Fruit fly (Drosophila melanogaster) whole organism, prepupa: Measurements from ENCODE around the gene ssh.

ENCODE experiments used
- CG10631 ChIP-seq: fragments of 200-800 bp; sonication (Bioruptor generic); optimal IDR thresholded peaks from 2 replicates; lab custom pipeline; 2016; ENCODE audit warnings: missing biosample characterization, missing genetic modification characterization
- CG10669 ChIP-seq: fragments of 200-800 bp; sonication (Bioruptor generic); optimal IDR thresholded peaks from 3 replicates; lab custom pipeline; 2018; ENCODE audit warnings: missing biosample characterization, mild to moderate bottlenecking, missing genetic modification characterization, moderate library complexity
- CG11294 ChIP-seq: fragments of 200-800 bp; sonication (Bioruptor generic); IDR thresholded peaks from 2 replicates; pipeline ENCODE4 v1.3.6; 2022; ENCODE audit warnings: missing biosample characterization, missing genetic modification characterization
- CG11762 ChIP-seq: fragments of 200-800 bp; sonication (Bioruptor generic); optimal IDR thresholded peaks from 3 replicates; lab custom pipeline; 2016; ENCODE audit warnings: missing biosample characterization, missing genetic modification characterization; ENCODE audit not compliant: insufficient read depth
- CG11902 ChIP-seq: fragments of 200-800 bp; sonication (Bioruptor generic); optimal IDR thresholded peaks from 3 replicates; lab custom pipeline; 2016; ENCODE audit warnings: missing biosample characterization, missing genetic modification characterization
- CG15336 ChIP-seq: fragments of 200-800 bp; sonication (Bioruptor generic); IDR thresholded peaks from 2 replicates; pipeline ENCODE4 v1.3.6; 2022; ENCODE audit warnings: missing biosample characterization, missing genetic modification characterization
- CG1621 ChIP-seq: fragments of 200-800 bp; sonication (Bioruptor generic); optimal IDR thresholded peaks from 3 replicates; lab custom pipeline; 2018; ENCODE audit warnings: missing biosample characterization, mild to moderate bottlenecking, missing genetic modification characterization
- CG16779 ChIP-seq: fragments of 200-800 bp; sonication (Bioruptor generic); optimal IDR thresholded peaks from 3 replicates; lab custom pipeline; 2017; ENCODE audit warnings: missing biosample characterization, mild to moderate bottlenecking, missing genetic modification characterization
- CG3032 ChIP-seq: fragments of 200-800 bp; optimal IDR thresholded peaks from 2 replicates; lab custom pipeline; 2019; ENCODE audit warnings: missing biosample characterization, mild to moderate bottlenecking, missing genetic modification characterization, moderate library complexity
- CG31627 ChIP-seq: fragments of 200-800 bp; sonication (Bioruptor generic); optimal IDR thresholded peaks from 3 replicates; lab custom pipeline; 2016; ENCODE audit warnings: missing biosample characterization, missing genetic modification characterization
- CG32006 ChIP-seq: fragments of 200-800 bp; sonication (Bioruptor generic); optimal IDR thresholded peaks from 3 replicates; lab custom pipeline; 2017; ENCODE audit warnings: missing biosample characterization, mild to moderate bottlenecking, missing genetic modification characterization
- CG34406 ChIP-seq: fragments of 200-800 bp; sonication (Bioruptor generic); optimal IDR thresholded peaks from 3 replicates; lab custom pipeline; 2016; ENCODE audit warnings: missing biosample characterization, missing genetic modification characterization
- CG3919 ChIP-seq: fragments of 200-800 bp; sonication (Bioruptor generic); optimal IDR thresholded peaks from 3 replicates; lab custom pipeline; 2016; ENCODE audit warnings: missing biosample characterization, missing genetic modification characterization
- CG4318 ChIP-seq: fragments of 200-800 bp; sonication (Bioruptor generic); optimal IDR thresholded peaks from 3 replicates; lab custom pipeline; 2017; ENCODE audit warnings: missing biosample characterization, mild to moderate bottlenecking, missing genetic modification characterization
- CG6163 ChIP-seq: fragments of 200-800 bp; sonication (Bioruptor generic); IDR thresholded peaks from 3 replicates; pipeline ENCODE4 v1.3.6; 2022; ENCODE audit warnings: missing biosample characterization, missing genetic modification characterization
- CG6792 ChIP-seq: fragments of 200-800 bp; sonication (Bioruptor generic); optimal IDR thresholded peaks from 3 replicates; lab custom pipeline; 2016; ENCODE audit warnings: missing biosample characterization, missing genetic modification characterization
- CG6808 ChIP-seq: fragments of 200-800 bp; sonication (Bioruptor generic); optimal IDR thresholded peaks from 3 replicates; lab custom pipeline; 2017; ENCODE audit warnings: missing biosample characterization, missing genetic modification characterization, mild to moderate bottlenecking, moderate library complexity, missing genetic modification reagents
- CG7368 ChIP-seq: fragments of 200-800 bp; sonication (Bioruptor generic); optimal IDR thresholded peaks from 3 replicates; lab custom pipeline; 2016; ENCODE audit warnings: missing biosample characterization, missing genetic modification characterization
- CG8119 ChIP-seq: fragments of 200-800 bp; sonication (Bioruptor generic); IDR thresholded peaks from 3 replicates; pipeline ENCODE4 v1.3.6; 2022; ENCODE audit warnings: missing biosample characterization, missing genetic modification characterization
- CG8319 ChIP-seq: fragments of 200-800 bp; sonication (Bioruptor generic); optimal IDR thresholded peaks from 3 replicates; lab custom pipeline; 2016; ENCODE audit warnings: missing biosample characterization, missing genetic modification characterization
- CG8632 ChIP-seq: fragments of 200-800 bp; sonication (Bioruptor generic); optimal IDR thresholded peaks from 3 replicates; lab custom pipeline; 2016; ENCODE audit warnings: missing biosample characterization, missing genetic modification characterization
- Eip75B ChIP-seq: fragments of 200-800 bp; sonication (Bioruptor generic); optimal IDR thresholded peaks from 3 replicates; lab custom pipeline; 2016; ENCODE audit warnings: missing biosample characterization, missing genetic modification characterization
- Eip93F ChIP-seq: fragments of 200-800 bp; sonication (Bioruptor generic); optimal IDR thresholded peaks from 2 replicates; lab custom pipeline; 2016; ENCODE audit warnings: missing biosample characterization, mild to moderate bottlenecking, missing genetic modification characterization
- Ets96B ChIP-seq: fragments of 200-800 bp; optimal IDR thresholded peaks from 2 replicates; lab custom pipeline; 2019; ENCODE audit warnings: missing biosample characterization, mild to moderate bottlenecking, missing genetic modification characterization, moderate library complexity
- Gug ChIP-seq: fragments of 200-800 bp; sonication (Bioruptor generic); IDR thresholded peaks from 2 replicates; pipeline ENCODE4 v1.3.6; 2022; ENCODE audit warnings: missing biosample characterization, missing genetic modification characterization
- Hr38 ChIP-seq: sonication (Bioruptor generic); optimal IDR thresholded peaks from 2 replicates; lab custom pipeline; 2016; ENCODE audit warnings: missing biosample characterization, missing genetic modification characterization
- Hr39 ChIP-seq: fragments of 200-800 bp; sonication (Bioruptor generic); optimal IDR thresholded peaks from 2 replicates; lab custom pipeline; 2016; ENCODE audit warnings: missing biosample characterization, missing genetic modification characterization
- Hr4 ChIP-seq: fragments of 200-800 bp; sonication (Bioruptor generic); optimal IDR thresholded peaks from 3 replicates; lab custom pipeline; 2016; ENCODE audit warnings: missing biosample characterization, missing genetic modification characterization
- Lpt ChIP-seq: fragments of 200-800 bp; sonication (Bioruptor generic); optimal IDR thresholded peaks from 3 replicates; lab custom pipeline; 2016; ENCODE audit warnings: missing biosample characterization, missing genetic modification characterization
- Met ChIP-seq: fragments of 200-800 bp; sonication (Bioruptor generic); optimal IDR thresholded peaks from 3 replicates; lab custom pipeline; 2016; ENCODE audit warnings: missing biosample characterization, missing genetic modification characterization
- OdsH ChIP-seq: fragments of 200-800 bp; sonication (Bioruptor generic); optimal IDR thresholded peaks from 3 replicates; lab custom pipeline; 2016; ENCODE audit warnings: missing biosample characterization, missing genetic modification characterization
- Smox ChIP-seq: fragments of 200-800 bp; sonication (Bioruptor generic); optimal IDR thresholded peaks from 3 replicates; lab custom pipeline; 2016; ENCODE audit warnings: missing biosample characterization, missing genetic modification characterization
- Sox102F ChIP-seq: fragments of 200-800 bp; sonication (Bioruptor generic); optimal IDR thresholded peaks from 2 replicates; lab custom pipeline; 2016; ENCODE audit warnings: missing biosample characterization, mild to moderate bottlenecking, missing genetic modification characterization
- Sox15 ChIP-seq: fragments of 200-800 bp; sonication (Bioruptor generic); optimal IDR thresholded peaks from 3 replicates; lab custom pipeline; 2016; ENCODE audit warnings: missing biosample characterization, missing genetic modification characterization
- achi ChIP-seq: fragments of 200-800 bp; sonication (Bioruptor generic); optimal IDR thresholded peaks from 3 replicates; lab custom pipeline; 2016; ENCODE audit warnings: missing biosample characterization, missing genetic modification characterization
- acj6 ChIP-seq: fragments of 200-800 bp; sonication (Bioruptor generic); optimal IDR thresholded peaks from 3 replicates; lab custom pipeline; 2016; ENCODE audit warnings: missing biosample characterization, missing genetic modification characterization
- dac ChIP-seq: fragments of 200-800 bp; sonication (Bioruptor generic); optimal IDR thresholded peaks from 2 replicates; lab custom pipeline; 2017; ENCODE audit warnings: missing biosample characterization, mild to moderate bottlenecking, missing genetic modification characterization
- dsx ChIP-seq: fragments of 200-800 bp; optimal IDR thresholded peaks from 3 replicates; lab custom pipeline; 2019; ENCODE audit warnings: missing biosample characterization, mild to moderate bottlenecking, missing genetic modification characterization, moderate library complexity; ENCODE audit not compliant: poor library complexity, severe bottlenecking
- eg ChIP-seq: fragments of 200-800 bp; sonication (Bioruptor generic); IDR thresholded peaks from 3 replicates; pipeline ENCODE4 v1.3.6; 2022; ENCODE audit warnings: missing biosample characterization, missing genetic modification characterization
- esn ChIP-seq: fragments of 200-800 bp; sonication (Bioruptor generic); optimal IDR thresholded peaks from 2 replicates; lab custom pipeline; 2016; ENCODE audit warnings: missing biosample characterization, mild to moderate bottlenecking, missing genetic modification characterization, moderate library complexity
- fd59A ChIP-seq: fragments of 200-800 bp; sonication (Bioruptor generic); optimal IDR thresholded peaks from 2 replicates; lab custom pipeline; 2017; ENCODE audit warnings: missing biosample characterization, mild to moderate bottlenecking, missing genetic modification characterization, missing genetic modification reagents
- fd85E ChIP-seq: fragments of 200-800 bp; sonication (Bioruptor generic); optimal IDR thresholded peaks from 3 replicates; lab custom pipeline; 2016; ENCODE audit warnings: missing biosample characterization, missing genetic modification characterization
- lz ChIP-seq: fragments of 200-800 bp; sonication (Bioruptor generic); optimal IDR thresholded peaks from 3 replicates; lab custom pipeline; 2016; ENCODE audit warnings: missing biosample characterization, missing genetic modification characterization
- net ChIP-seq: fragments of 200-800 bp; sonication (Bioruptor generic); optimal IDR thresholded peaks from 3 replicates; lab custom pipeline; 2016; ENCODE audit warnings: missing biosample characterization, missing genetic modification characterization
- pdm3 ChIP-seq: fragments of 200-800 bp; sonication (Bioruptor generic); optimal IDR thresholded peaks from 3 replicates; lab custom pipeline; 2016; ENCODE audit warnings: missing biosample characterization, missing genetic modification characterization
- salr ChIP-seq, 2 experiments: fragments of 200-800 bp; sonication (Bioruptor generic); optimal IDR thresholded peaks; 3 replicates each; lab custom pipeline; 2016 to 2018; ENCODE audit warnings: missing biosample characterization in 2 of 2, missing genetic modification characterization in 2 of 2, mild to moderate bottlenecking in 1 of 2
- spab ChIP-seq: fragments of 200-800 bp; sonication (Bioruptor generic); optimal IDR thresholded peaks from 2 replicates; lab custom pipeline; 2017; ENCODE audit warnings: missing biosample characterization, mild to moderate bottlenecking, missing genetic modification characterization, missing genetic modification reagents
- svp ChIP-seq: fragments of 200-800 bp; sonication (Bioruptor generic); peaks from one replicate; lab custom pipeline; 2016; ENCODE audit warnings: missing biosample characterization, missing genetic modification characterization
- vri ChIP-seq: fragments of 200-800 bp; sonication (Bioruptor generic); optimal IDR thresholded peaks from 3 replicates; lab custom pipeline; 2016; ENCODE audit warnings: missing biosample characterization, mild to moderate bottlenecking, missing genetic modification characterization

ssh gene

dm6 chr3R:24914864-24915263 lies 29.9 kb downstream of the ssh start:
- TF ChIP-seq CG11294 (no peak), Gug (GFP tag; lab: Robert Waterston, UW) (no peak), Sox102F (no peak), Hr38 (GFP tag; lab: Kevin White, UChicago) (no peak), CG34406 (GFP tag; lab: Kevin White, UChicago) (no peak), spab (GFP tag; lab: Kevin White, UChicago) (no peak), esn (GFP tag; lab: Kevin White, UChicago) (no peak), Hr4 (GFP tag; lab: Kevin White, UChicago) (no peak)
- TF ChIP-seq, all 60 proteins: peak for 0

- TF ChIP-seq acj6 (GFP tag; lab: Kevin White, UChicago), result peak; percentile 39
- peak; percentile 60 for TF ChIP-seq OdsH (GFP tag; lab: Kevin White, UChicago)
- TF ChIP-seq CG15336, result peak; percentile 84
- TF ChIP-seq dsx (GFP tag; lab: Kevin White, UChicago), result no peak
- peak; percentile 12 for TF ChIP-seq CG6792
- TF ChIP-seq Sox15 (GFP tag; lab: Kevin White, UChicago), result no peak
- TF ChIP-seq spab (GFP tag; lab: Kevin White, UChicago), result no peak
- TF ChIP-seq Ets96B (tag; lab: Kevin White, UChicago), result no peak
- peak; percentile 79 for TF ChIP-seq CG32006 (GFP tag; lab: Kevin White, UChicago)
- peak; percentile 28 for TF ChIP-seq CG34406 (GFP tag; lab: Kevin White, UChicago)
- no peak for TF ChIP-seq CG16779 (tag; lab: Kevin White, UChicago)
- TF ChIP-seq Met (GFP tag; lab: Kevin White, UChicago), result no peak
- TF ChIP-seq CG8632 (GFP tag; lab: Kevin White, UChicago), result peak; percentile 2
- TF ChIP-seq Gug (GFP tag; lab: Robert Waterston, UW), result peak; percentile 53; the same call in 1 of the 2 replicates
- TF ChIP-seq achi (GFP tag; lab: Kevin White, UChicago), result peak; percentile 50
- TF ChIP-seq Lpt, result peak; percentile 47
- no peak for TF ChIP-seq fd85E
- TF ChIP-seq CG6808 (GFP tag; lab: Kevin White, UChicago), result no peak
- no peak for TF ChIP-seq salr (GFP tag; optimal IDR thresholded peaks at IDR 0.05; lab: Kevin White, UChicago)
- TF ChIP-seq CG31627 (GFP tag; lab: Kevin White, UChicago), result no peak
- TF ChIP-seq Eip93F (GFP tag; lab: Kevin White, UChicago), result no peak
- peak; percentile 24 for TF ChIP-seq CG10669 (GFP tag; lab: Kevin White, UChicago)
- peak; percentile 92 for TF ChIP-seq eg (GFP tag; lab: Robert Waterston, UW)
- TF ChIP-seq fd59A (GFP tag; lab: Kevin White, UChicago), result no peak
- TF ChIP-seq pdm3 (GFP tag; lab: Kevin White, UChicago), result peak; percentile 52
- peak; percentile 77 for TF ChIP-seq CG6163 (GFP tag; lab: Robert Waterston, UW)
- peak; percentile 86 for TF ChIP-seq CG8119 (GFP tag; lab: Robert Waterston, UW)
- no peak for TF ChIP-seq Eip75B (GFP tag; lab: Kevin White, UChicago)
- no peak for TF ChIP-seq Hr38 (GFP tag; lab: Kevin White, UChicago)
- peak; percentile 56 for TF ChIP-seq dac
- no peak for TF ChIP-seq Sox102F
- peak; percentile 4 for TF ChIP-seq CG7368
- TF ChIP-seq Hr4 (GFP tag; lab: Kevin White, UChicago), result peak; percentile 84
- no peak for TF ChIP-seq Hr39 (GFP tag; lab: Kevin White, UChicago)
- TF ChIP-seq lz (GFP tag; lab: Kevin White, UChicago), result no peak
- TF ChIP-seq CG3919, result peak; percentile 56
- TF ChIP-seq CG11762 (GFP tag; lab: Kevin White, UChicago), result peak; percentile 43
- peak; percentile 21 for TF ChIP-seq CG11902
- peak; percentile 59 for TF ChIP-seq CG4318 (GFP tag; lab: Kevin White, UChicago)
- TF ChIP-seq CG3032, result no peak
- no peak for TF ChIP-seq Smox (GFP tag; lab: Kevin White, UChicago)
- TF ChIP-seq esn (GFP tag; lab: Kevin White, UChicago), result no peak
- no peak for TF ChIP-seq vri (GFP tag; lab: Kevin White, UChicago)
- no peak for TF ChIP-seq CG8319 (GFP tag; lab: Kevin White, UChicago)
- peak; percentile 45 for TF ChIP-seq CG10631
- peak; percentile 60 for TF ChIP-seq CG11294
- peak; percentile 69 for TF ChIP-seq net (GFP tag; lab: Kevin White, UChicago)
- TF ChIP-seq svp (GFP tag; lab: Kevin White, UChicago), result no peak
- TF ChIP-seq CG1621 (tag; lab: Kevin White, UChicago), result no peak
These were observed 34.7 kb downstream of the ssh start for dm6 chr3R:24910097-24910496.
